Worm (Caenorhabditis elegans): ENCODE results near the gene Y77E11A.8.

ce11 chrIV:1443514-1443913 is 18.7 kb upstream of the Y77E11A.8 start:
- TF ChIP-seq him-1 (tag; optimal IDR thresholded peaks at IDR 0.05) = no peak
- TF ChIP-seq W03F9.2 (tag; optimal IDR thresholded peaks at IDR 0.05) = no peak
